In genomic region chrIV:13098652-13099051, ce11 we compare ENCODE assay signal across 4 worm cellular contexts.
A peak's percentile ranks its signal among the peaks of the same experiment; 100 is the strongest.
TF ChIP-seq lines count a peak whose summit lies in the region.

Gene dli-1 (minus strand): TSS chrIV:13098792.
Gene tin-9.2 (plus strand): TSS chrIV:13098995.
Gene exos-4.1 (plus strand): TSS chrIV:13098999.

TF ChIP-seq in whole organism, L2 larva, 48 proteins besides CTCF, POLR2A, EP300 and RAD21:
- TF ChIP-seq peb-1 (tag; optimal IDR thresholded peaks at IDR 0.05; lab: Kevin White, UChicago) (no peak), ZK546.5 (tag; optimal IDR thresholded peaks at IDR 0.05; lab: Kevin White, UChicago) (peak; percentile 19), unc-55 (GFP tag; optimal IDR thresholded peaks at IDR 0.05; lab: Kevin White, UChicago) (peak; percentile 89), ama-1 (optimal IDR thresholded peaks at IDR 0.05; lab: Kevin White, UChicago) (peak; percentile 8), sma-3 (GFP tag; optimal IDR thresholded peaks at IDR 0.05; lab: Kevin White, UChicago) (peak; percentile 40), sma-9 (GFP tag; optimal IDR thresholded peaks at IDR 0.05; lab: Kevin White, UChicago) (no peak), sma-9 (tag; optimal IDR thresholded peaks at IDR 0.05; lab: Kevin White, UChicago) (no peak), lsy-2 (tag; optimal IDR thresholded peaks at IDR 0.05; lab: Kevin White, UChicago) (peak; percentile 65 to 90), crh-2 (tag; optimal IDR thresholded peaks at IDR 0.05; lab: Kevin White, UChicago) (peak; percentile 82), blmp-1 (tag; optimal IDR thresholded peaks at IDR 0.05; lab: Kevin White, UChicago; ENCODE audit: insufficient read depth) (peak; percentile 6), fos-1 (tag; optimal IDR thresholded peaks at IDR 0.05; lab: Kevin White, UChicago) (peak; percentile 47), F13H6.1 (tag; optimal IDR thresholded peaks at IDR 0.05; lab: Kevin White, UChicago) (peak; percentile 53), mab-5 (tag; optimal IDR thresholded peaks at IDR 0.05; lab: Kevin White, UChicago) (peak; percentile 67), lin-13 (GFP tag; optimal IDR thresholded peaks at IDR 0.05; lab: Kevin White, UChicago) (peak; percentile 66), lin-39 (tag; optimal IDR thresholded peaks at IDR 0.05; lab: Kevin White, UChicago) (no peak), elt-1 (tag; optimal IDR thresholded peaks at IDR 0.05; lab: Kevin White, UChicago) (no peak), lin-11 (tag; optimal IDR thresholded peaks at IDR 0.05; lab: Kevin White, UChicago) (peak; percentile 23), nhr-25 (tag; optimal IDR thresholded peaks at IDR 0.05; lab: Kevin White, UChicago) (peak; percentile 65), C34F6.9 (tag; optimal IDR thresholded peaks at IDR 0.05; lab: Kevin White, UChicago) (peak; percentile 91), mbf-1 (tag; optimal IDR thresholded peaks at IDR 0.05; lab: Kevin White, UChicago) (no peak), nhr-129 (tag; optimal IDR thresholded peaks at IDR 0.05; lab: Kevin White, UChicago) (peak; percentile 90), mdl-1 (tag; optimal IDR thresholded peaks at IDR 0.05; lab: Kevin White, UChicago) (peak in 1 of 2 experiments; percentile 5), gmeb-1 (tag; optimal IDR thresholded peaks at IDR 0.05; lab: Kevin White, UChicago) (peak; percentile 84)

TF ChIP-seq in whole organism, L4 larva, 104 proteins besides CTCF, POLR2A, EP300 and RAD21 (continues in another document):
- TF ChIP-seq ceh-32 (tag; optimal IDR thresholded peaks at IDR 0.05; lab: Kevin White, UChicago; ENCODE audit: poor library complexity) (no peak), mdl-1 (tag; optimal IDR thresholded peaks at IDR 0.05; lab: Kevin White, UChicago) (no peak), dmd-6 (GFP tag; IDR thresholded peaks at IDR 0.05; lab: Robert Waterston, UW) (no peak), lin-39 (tag; optimal IDR thresholded peaks at IDR 0.05; lab: Kevin White, UChicago) (no peak), nhr-111 (GFP tag; optimal IDR thresholded peaks at IDR 0.05; lab: Kevin White, UChicago) (no peak), nhr-48 (tag; optimal IDR thresholded peaks at IDR 0.05; lab: Kevin White, UChicago) (no peak), lsy-2 (tag; optimal IDR thresholded peaks at IDR 0.05; lab: Kevin White, UChicago) (peak in 1 of 2 experiments; percentile 89), spr-1 (tag; optimal IDR thresholded peaks at IDR 0.05; lab: Kevin White, UChicago) (no peak), lin-13 (GFP tag; optimal IDR thresholded peaks at IDR 0.05; lab: Kevin White, UChicago) (no peak), set-16 (GFP tag; IDR thresholded peaks at IDR 0.05; lab: Robert Waterston, UW) (no peak), nhr-11 (tag; optimal IDR thresholded peaks at IDR 0.05; lab: Kevin White, UChicago) (peak; percentile 7), F26F4.8 (GFP tag; conservative IDR thresholded peaks at IDR 0.05; lab: Robert Waterston, UW) (no peak), daf-16 (GFP tag; optimal IDR thresholded peaks at IDR 0.05; lab: Kevin White, UChicago) (no peak), daf-16 (tag; optimal IDR thresholded peaks at IDR 0.05; lab: Kevin White, UChicago) (peak; percentile 35), hmg-1.1 (GFP tag; IDR thresholded peaks at IDR 0.05; lab: Robert Waterston, UW) (peak; percentile 65), skn-1 (tag; optimal IDR thresholded peaks at IDR 0.05; lab: Kevin White, UChicago) (no peak), aly-2 (tag; optimal IDR thresholded peaks at IDR 0.05; lab: Kevin White, UChicago) (no peak), aha-1 (tag; lab: Kevin White, UChicago) (no peak), spr-3 (GFP tag; optimal IDR thresholded peaks at IDR 0.05; lab: Kevin White, UChicago) (no peak), ztf-7 (tag; optimal IDR thresholded peaks at IDR 0.05; lab: Kevin White, UChicago) (no peak), gei-8 (GFP tag; optimal IDR thresholded peaks at IDR 0.05; lab: Kevin White, UChicago) (no peak), egl-43 (GFP tag; IDR thresholded peaks at IDR 0.05; lab: Robert Waterston, UW) (no peak), nhr-76 (tag; optimal IDR thresholded peaks at IDR 0.05; lab: Kevin White, UChicago) (no peak), Y75B8A.6 (GFP tag; IDR thresholded peaks at IDR 0.05; lab: Robert Waterston, UW) (no peak), rbr-2 (tag; optimal IDR thresholded peaks at IDR 0.05; lab: Kevin White, UChicago) (peak; percentile 68)

TF ChIP-seq in whole organism, late embryonic, 69 proteins besides CTCF, POLR2A, EP300 and RAD21 (continues in another document):
- no peak for TF ChIP-seq ceh-22 (tag; optimal IDR thresholded peaks at IDR 0.05; lab: Kevin White, UChicago)
- no peak for TF ChIP-seq sdc-2 (tag; optimal IDR thresholded peaks at IDR 0.05; lab: Kevin White, UChicago)
- no peak for TF ChIP-seq ceh-19 (GFP tag; optimal IDR thresholded peaks at IDR 0.05; lab: Kevin White, UChicago)
- no peak for TF ChIP-seq che-1 (tag; optimal IDR thresholded peaks at IDR 0.05; lab: Kevin White, UChicago)
- no peak for TF ChIP-seq Y22D7AL.16 (tag; optimal IDR thresholded peaks at IDR 0.05; lab: Kevin White, UChicago)
- TF ChIP-seq pqm-1 (tag; optimal IDR thresholded peaks at IDR 0.05; lab: Kevin White, UChicago), result no peak
- no peak for TF ChIP-seq ceh-48 (tag; optimal IDR thresholded peaks at IDR 0.05; lab: Kevin White, UChicago)
- no peak for TF ChIP-seq elt-2 (tag; optimal IDR thresholded peaks at IDR 0.05; lab: Kevin White, UChicago)
- no peak for TF ChIP-seq C38D4.7 (GFP tag; optimal IDR thresholded peaks at IDR 0.05; lab: Kevin White, UChicago)
- TF ChIP-seq mec-3 (tag; optimal IDR thresholded peaks at IDR 0.05; lab: Kevin White, UChicago; ENCODE audit: borderline replicate concordance), result no peak
- TF ChIP-seq tbx-2 (tag; optimal IDR thresholded peaks at IDR 0.05; lab: Kevin White, UChicago), result peak; percentile 35
- TF ChIP-seq ceh-24 (tag; optimal IDR thresholded peaks at IDR 0.05; lab: Kevin White, UChicago), result no peak
- TF ChIP-seq ceh-31 (tag; optimal IDR thresholded peaks at IDR 0.05; lab: Kevin White, UChicago), result peak; percentile 21
- no peak for TF ChIP-seq nhr-232 (tag; optimal IDR thresholded peaks at IDR 0.05; lab: Kevin White, UChicago)
- TF ChIP-seq hlh-13 (GFP tag; optimal IDR thresholded peaks at IDR 0.05; lab: Kevin White, UChicago), result no peak
- no peak for TF ChIP-seq hlh-8 (tag; optimal IDR thresholded peaks at IDR 0.05; lab: Kevin White, UChicago)
- no peak for TF ChIP-seq odd-2 (tag; optimal IDR thresholded peaks at IDR 0.05; lab: Kevin White, UChicago)
- TF ChIP-seq K02D7.2 (tag; optimal IDR thresholded peaks at IDR 0.05; lab: Kevin White, UChicago), result no peak
- TF ChIP-seq ceh-30 (tag; optimal IDR thresholded peaks at IDR 0.05; lab: Kevin White, UChicago), result no peak
- no peak for TF ChIP-seq lin-11 (tag; optimal IDR thresholded peaks at IDR 0.05; lab: Kevin White, UChicago)
- no peak for TF ChIP-seq ceh-18 (tag; optimal IDR thresholded peaks at IDR 0.05; lab: Kevin White, UChicago)
- no peak for TF ChIP-seq C08G9.2 (tag; optimal IDR thresholded peaks at IDR 0.05; lab: Kevin White, UChicago)
- no peak for TF ChIP-seq gmeb-2 (tag; optimal IDR thresholded peaks at IDR 0.05; lab: Kevin White, UChicago)
- TF ChIP-seq ama-1 (optimal IDR thresholded peaks at IDR 0.05; lab: Kevin White, UChicago), result no peak
- no peak for TF ChIP-seq pat-9 (tag; optimal IDR thresholded peaks at IDR 0.05; lab: Kevin White, UChicago)
- no peak for TF ChIP-seq unc-55 (GFP tag; optimal IDR thresholded peaks at IDR 0.05; lab: Kevin White, UChicago)
- TF ChIP-seq hlh-30 (tag; optimal IDR thresholded peaks at IDR 0.05; lab: Kevin White, UChicago; ENCODE audit: insufficient read depth), result no peak

TF ChIP-seq in whole organism, mixed stage, embryonic, 35 proteins besides CTCF, POLR2A, EP300 and RAD21:
- TF ChIP-seq lin-13 (tag; optimal IDR thresholded peaks at IDR 0.05; lab: Kevin White, UChicago) (peak; percentile 34), bed-3 (GFP tag; optimal IDR thresholded peaks at IDR 0.05; lab: Kevin White, UChicago) (no peak), pha-4 (tag; optimal IDR thresholded peaks at IDR 0.05; lab: Kevin White, UChicago) (peak; percentile 23), hlh-1 (tag; optimal IDR thresholded peaks at IDR 0.05; lab: Kevin White, UChicago) (peak; percentile 19), sptf-1 (tag; optimal IDR thresholded peaks at IDR 0.05; lab: Kevin White, UChicago) (no peak), mep-1 (tag; optimal IDR thresholded peaks at IDR 0.05; lab: Kevin White, UChicago) (peak; percentile 76), ham-2 (GFP tag; optimal IDR thresholded peaks at IDR 0.05; lab: Kevin White, UChicago) (peak; percentile 46), ceh-43 (GFP tag; optimal IDR thresholded peaks at IDR 0.05; lab: Kevin White, UChicago) (no peak), lsy-2 (tag; optimal IDR thresholded peaks at IDR 0.05; lab: Kevin White, UChicago) (peak; percentile 63), elt-3 (tag; optimal IDR thresholded peaks at IDR 0.05; lab: Kevin White, UChicago) (no peak), ces-1 (GFP tag; optimal IDR thresholded peaks at IDR 0.05; lab: Kevin White, UChicago) (peak; percentile 99), nhr-237 (tag; optimal IDR thresholded peaks at IDR 0.05; lab: Kevin White, UChicago) (peak; percentile 22)
